Fruit fly (Drosophila melanogaster) whole organism, embryonic: ENCODE data around the gene Tep1.
A peak's percentile ranks its signal among the peaks of the same experiment; 100 is the strongest.

Source experiments
- Abd-B ChIP-seq: fragments of 200-800 bp; sonication (Bioruptor generic); optimal IDR thresholded peaks from 2 replicates; lab custom pipeline; 2018; ENCODE audit warnings: missing biosample characterization, mild to moderate bottlenecking, missing genetic modification characterization, moderate library complexity
- Atf6 ChIP-seq: fragments of 200-800 bp; sonication (Bioruptor generic); IDR thresholded peaks from 2 replicates; pipeline ENCODE4 v1.3.6; 2022; ENCODE audit warnings: missing biosample characterization, missing genetic modification characterization
- CG1024 ChIP-seq: fragments of 200-800 bp; sonication (Bioruptor generic); IDR thresholded peaks from 2 replicates; pipeline ENCODE4 v1.3.6; 2022; ENCODE audit warnings: missing biosample characterization, missing genetic modification characterization
- CG10979 ChIP-seq: fragments of 200-800 bp; sonication (Bioruptor generic); optimal IDR thresholded peaks from 2 replicates; lab custom pipeline; 2018; ENCODE audit warnings: missing biosample characterization, mild to moderate bottlenecking, missing genetic modification characterization, moderate library complexity
- CG11093 ChIP-seq: fragments of 200-800 bp; sonication (Bioruptor generic); IDR thresholded peaks from 3 replicates; pipeline ENCODE4 v1.3.6; 2022; ENCODE audit warnings: missing biosample characterization, missing genetic modification characterization
- CG12299 ChIP-seq: fragments of 200-800 bp; sonication (Bioruptor generic); optimal IDR thresholded peaks from 2 replicates; lab custom pipeline; 2018; ENCODE audit warnings: missing biosample characterization, mild to moderate bottlenecking, missing genetic modification characterization
- CG12659 ChIP-seq: fragments of 200-800 bp; sonication (Bioruptor generic); optimal IDR thresholded peaks from 3 replicates; lab custom pipeline; 2017; ENCODE audit warnings: mild to moderate bottlenecking, missing biosample characterization, missing genetic modification reagents, missing genetic modification characterization
- CG12744 ChIP-seq: fragments of 200-800 bp; sonication (Bioruptor generic); optimal IDR thresholded peaks from 2 replicates; lab custom pipeline; 2016; ENCODE audit warnings: missing biosample characterization, missing genetic modification characterization
- CG13296 ChIP-seq: fragments of 200-800 bp; sonication (Bioruptor generic); optimal IDR thresholded peaks from 3 replicates; lab custom pipeline; 2018; ENCODE audit warnings: missing biosample characterization, mild to moderate bottlenecking, missing genetic modification characterization
- CG13894 ChIP-seq: fragments of 200-800 bp; sonication (Bioruptor generic); optimal IDR thresholded peaks from 3 replicates; lab custom pipeline; 2018; ENCODE audit warnings: missing biosample characterization, mild to moderate bottlenecking, missing genetic modification characterization, moderate library complexity
- CG17829 ChIP-seq: fragments of 200-800 bp; optimal IDR thresholded peaks from 2 replicates; lab custom pipeline; 2019; ENCODE audit warnings: missing biosample characterization, mild to moderate bottlenecking, missing genetic modification characterization, moderate library complexity
- CG18011 ChIP-seq: fragments of 200-800 bp; sonication (Bioruptor generic); optimal IDR thresholded peaks from 2 replicates; lab custom pipeline; 2017; ENCODE audit warnings: missing biosample characterization, missing genetic modification characterization, mild to moderate bottlenecking, moderate library complexity, missing genotype
- CG18476 ChIP-seq: fragments of 200-800 bp; sonication (Bioruptor generic); optimal IDR thresholded peaks from 2 replicates; lab custom pipeline; 2016; ENCODE audit warnings: missing biosample characterization, mild to moderate bottlenecking, missing genetic modification characterization
- CG18764 ChIP-seq: fragments of 200-800 bp; sonication (Bioruptor generic); optimal IDR thresholded peaks from 3 replicates; lab custom pipeline; 2016; ENCODE audit warnings: missing biosample characterization, missing genetic modification characterization
- CG2129 ChIP-seq: fragments of 200-800 bp; sonication (Bioruptor generic); IDR thresholded peaks from 2 replicates; pipeline ENCODE4 v1.3.6; 2022; ENCODE audit warnings: missing biosample characterization, missing genetic modification characterization; ENCODE audit not compliant: partially characterized antibody
- CG2712 ChIP-seq: fragments of 200-800 bp; optimal IDR thresholded peaks from 3 replicates; lab custom pipeline; 2019; ENCODE audit warnings: missing biosample characterization, mild to moderate bottlenecking, missing genetic modification characterization, moderate library complexity
- CG3065 ChIP-seq: fragments of 200-800 bp; sonication (Bioruptor generic); optimal IDR thresholded peaks from 2 replicates; lab custom pipeline; 2016; ENCODE audit warnings: missing biosample characterization, missing genetic modification characterization
- CG3838 ChIP-seq: fragments of 200-800 bp; sonication (Bioruptor generic); optimal IDR thresholded peaks from 3 replicates; lab custom pipeline; 2016; ENCODE audit warnings: missing biosample characterization, missing genetic modification characterization
- CG8924 ChIP-seq: fragments of 200-800 bp; optimal IDR thresholded peaks from 3 replicates; lab custom pipeline; 2019; ENCODE audit warnings: missing biosample characterization, mild to moderate bottlenecking, missing genetic modification characterization, moderate library complexity
- Chrac-16 ChIP-seq: fragments of 200-800 bp; sonication (Bioruptor generic); optimal IDR thresholded peaks from 3 replicates; lab custom pipeline; 2016; ENCODE audit warnings: missing biosample characterization, missing genetic modification characterization
- D ChIP-seq, 2 experiments: fragments of 200-800 bp in 1 of 2; fragments of >200 bp in 1 of 2; sonication (Bioruptor generic) in 1 of 2; optimal IDR thresholded peaks; 2 replicates in 1 of 2; 3 replicates in 1 of 2; lab custom pipeline; 2017; ENCODE audit warnings: mild to moderate bottlenecking in 1 of 2, missing biosample characterization in 1 of 2, missing genetic modification characterization in 1 of 2, missing genetic modification reagents in 1 of 2
- Eip74EF ChIP-seq, 2 experiments: fragments of 200-800 bp in 1 of 2; fragments of >200 bp in 1 of 2; sonication (Bioruptor generic) in 1 of 2; optimal IDR thresholded peaks; 2 replicates each; lab custom pipeline; 2017 to 2019; ENCODE audit warnings: missing biosample characterization in 2 of 2, missing genetic modification characterization in 2 of 2, mild to moderate bottlenecking in 1 of 2, moderate library complexity in 1 of 2
- Ets65A ChIP-seq: fragments of 200-800 bp; sonication (Bioruptor generic); peaks from one replicate; lab custom pipeline; 2016; ENCODE audit warnings: missing biosample characterization, missing genetic modification characterization
- NfI ChIP-seq: fragments of 200-800 bp; sonication (Bioruptor generic); optimal IDR thresholded peaks from 3 replicates; lab custom pipeline; 2018; ENCODE audit warnings: missing biosample characterization, mild to moderate bottlenecking, missing genetic modification characterization, moderate library complexity
- Oaz ChIP-seq: fragments of 200-800 bp; sonication (Bioruptor generic); IDR thresholded peaks from 2 replicates; pipeline ENCODE4 v1.3.6; 2022; ENCODE audit warnings: missing biosample characterization, missing genetic modification characterization
- Optix ChIP-seq: fragments of 200-800 bp; sonication (Bioruptor generic); IDR thresholded peaks from 3 replicates; pipeline ENCODE4 v1.3.6; 2022; ENCODE audit warnings: missing biosample characterization, missing genetic modification characterization
- Pdp1 ChIP-seq, 2 experiments: fragments of 200-800 bp; sonication (Bioruptor generic); optimal IDR thresholded peaks; 3 replicates each; lab custom pipeline; 2016; ENCODE audit warnings: missing biosample characterization in 2 of 2, missing genetic modification characterization in 2 of 2, mild to moderate bottlenecking in 1 of 2, moderate library complexity in 1 of 2
- Poxn ChIP-seq: fragments of 200-800 bp; sonication (Bioruptor generic); IDR thresholded peaks from 2 replicates; pipeline ENCODE4 v1.3.6; 2022; ENCODE audit warnings: missing biosample characterization, missing genetic modification characterization
- Ssrp ChIP-seq: fragments of 200-800 bp; sonication (Bioruptor generic); optimal IDR thresholded peaks from 2 replicates; lab custom pipeline; 2018; ENCODE audit warnings: missing biosample characterization, mild to moderate bottlenecking, missing genetic modification characterization, moderate library complexity
- al ChIP-seq: fragments of 200-800 bp; sonication (Bioruptor generic); IDR thresholded peaks from 2 replicates; pipeline ENCODE4 v1.3.6; 2022; ENCODE audit warnings: missing biosample characterization, missing genetic modification characterization
- caup ChIP-seq: fragments of 200-800 bp; sonication (Bioruptor generic); optimal IDR thresholded peaks from 3 replicates; lab custom pipeline; 2017; ENCODE audit warnings: missing biosample characterization, mild to moderate bottlenecking, missing genetic modification characterization, moderate library complexity; ENCODE audit not compliant: severe bottlenecking
- chn ChIP-seq: fragments of 200-800 bp; sonication (Bioruptor generic); optimal IDR thresholded peaks from 2 replicates; lab custom pipeline; 2016; ENCODE audit warnings: missing biosample characterization, missing genetic modification characterization
- ci ChIP-seq: fragments of 200-800 bp; sonication (Bioruptor generic); IDR thresholded peaks from 3 replicates; pipeline ENCODE4 v1.3.6; 2022; ENCODE audit warnings: missing biosample characterization, missing genetic modification characterization
- croc ChIP-seq: fragments of 200-800 bp; sonication (Bioruptor generic); conservative IDR thresholded peaks from 3 replicates; pipeline ENCODE4 v1.3.6; 2022; ENCODE audit warnings: missing biosample characterization, missing genetic modification characterization
- ftz-f1 ChIP-seq: fragments of 200-800 bp; sonication (Bioruptor generic); optimal IDR thresholded peaks from 2 replicates; lab custom pipeline; 2016; ENCODE audit warnings: missing biosample characterization, missing genetic modification characterization
- gcm2 ChIP-seq: fragments of 200-800 bp; sonication (Bioruptor generic); optimal IDR thresholded peaks from 2 replicates; lab custom pipeline; 2016; ENCODE audit warnings: missing biosample characterization, missing genetic modification characterization
- gfzf ChIP-seq: fragments of 200-800 bp; sonication (Bioruptor generic); optimal IDR thresholded peaks from 2 replicates; lab custom pipeline; 2016; ENCODE audit warnings: missing biosample characterization, mild to moderate bottlenecking, missing genetic modification characterization, moderate library complexity
- grn ChIP-seq: fragments of 200-800 bp; sonication (Bioruptor generic); optimal IDR thresholded peaks from 3 replicates; lab custom pipeline; 2017; ENCODE audit warnings: missing biosample characterization, missing genetic modification characterization
- gsb-n ChIP-seq: fragments of 200-800 bp; sonication (Bioruptor generic); optimal IDR thresholded peaks from 3 replicates; lab custom pipeline; 2018; ENCODE audit warnings: missing biosample characterization, mild to moderate bottlenecking, missing genetic modification characterization
- hb ChIP-seq: fragments of 200-800 bp; sonication (Bioruptor generic); IDR thresholded peaks from 3 replicates; pipeline ENCODE4 v1.3.6; 2022; ENCODE audit warnings: missing biosample characterization, missing genetic modification characterization; ENCODE audit not compliant: partially characterized antibody
- jing ChIP-seq: fragments of 200-800 bp; sonication (Bioruptor generic); optimal IDR thresholded peaks from 2 replicates; lab custom pipeline; 2018; ENCODE audit warnings: missing biosample characterization, mild to moderate bottlenecking, missing genetic modification characterization
- klu ChIP-seq: fragments of 200-800 bp; sonication (Bioruptor generic); IDR thresholded peaks from 2 replicates; pipeline ENCODE4 v1.3.6; 2022; ENCODE audit warnings: missing biosample characterization, missing genetic modification characterization
- nmo ChIP-seq: fragments of 200-800 bp; sonication (Bioruptor generic); optimal IDR thresholded peaks from 2 replicates; lab custom pipeline; 2018; ENCODE audit warnings: missing biosample characterization, mild to moderate bottlenecking, missing genetic modification characterization, moderate library complexity
- nom ChIP-seq: fragments of 200-800 bp; sonication (Bioruptor generic); optimal IDR thresholded peaks from 2 replicates; lab custom pipeline; 2017; ENCODE audit warnings: missing biosample characterization, missing genetic modification characterization, mild to moderate bottlenecking, moderate library complexity, missing genetic modification reagents
- pan ChIP-seq, 4 experiments: fragments of >200 bp in 3 of 4; fragments of 200-800 bp in 1 of 4; sonication (Bioruptor generic) in 1 of 4; optimal IDR thresholded peaks in 3 of 4; IDR thresholded peaks in 1 of 4; 2 replicates each; pipeline versions ENCODE4 v1.3.6 to Lab custom; 2017 to 2022; ENCODE audit warnings: missing biosample characterization in 2 of 4, missing genetic modification characterization in 2 of 4, mixed read lengths in 1 of 4
- sd ChIP-seq: fragments of 200-800 bp; sonication (Bioruptor generic); optimal IDR thresholded peaks from 3 replicates; lab custom pipeline; 2018; ENCODE audit warnings: missing biosample characterization, mild to moderate bottlenecking, missing genetic modification characterization, moderate library complexity
- vvl ChIP-seq: fragments of 200-800 bp; sonication (Bioruptor generic); IDR thresholded peaks from 2 replicates; pipeline ENCODE4 v1.3.6; 2022; ENCODE audit warnings: missing biosample characterization, missing genetic modification characterization

Gene Tep1

dm6 chr2L:15912008-15912900 is 18.6 kb upstream of the Tep1 start (continued):
- peak; percentile 85 for TF ChIP-seq jing (GFP tag; lab: Kevin White, UChicago)
- TF ChIP-seq Ets65A (GFP tag; lab: Kevin White, UChicago), result no peak
- TF ChIP-seq gfzf (GFP tag; lab: Kevin White, UChicago), result no peak
- TF ChIP-seq CG3065 (GFP tag; lab: Kevin White, UChicago), result peak; percentile 88
- peak; percentile 96 for TF ChIP-seq Abd-B (GFP tag; lab: Kevin White, UChicago)
- peak; percentile 99 for TF ChIP-seq ftz-f1
- peak; percentile 92 for TF ChIP-seq Atf6
- peak; percentile 78; the same call in 2 of the 3 replicates for TF ChIP-seq CG11093 (GFP tag; lab: Robert Waterston, UW)
- TF ChIP-seq CG12299 (tag; lab: Kevin White, UChicago), result peak; percentile 95
- TF ChIP-seq CG12744 (GFP tag; lab: Kevin White, UChicago), result no peak
- TF ChIP-seq pan (optimal IDR thresholded peaks at IDR 0.05; lab: Kevin White, UChicago), result no peak
- peak in 1 of 2 experiments; percentile 93 for TF ChIP-seq pan (GFP tag; optimal IDR thresholded peaks at IDR 0.05 in 1 of 2, IDR thresholded peaks at IDR 0.05 in 1 of 2)
- peak; percentile 32; the same call in 1 of the 2 replicates for TF ChIP-seq CG1024 (GFP tag; lab: Robert Waterston, UW)
- TF ChIP-seq caup (GFP tag; lab: Kevin White, UChicago), result peak; percentile 82
- peak; percentile 76 for TF ChIP-seq sd
- TF ChIP-seq Chrac-16 (GFP tag; lab: Kevin White, UChicago), result peak; percentile 84
- TF ChIP-seq chn, result peak; percentile 36
- peak; percentile 90 for TF ChIP-seq al (GFP tag; lab: Robert Waterston, UW)
- peak; percentile 98 for TF ChIP-seq CG12659 (GFP tag; lab: Kevin White, UChicago)
- peak; percentile 92 for TF ChIP-seq CG10979 (tag; lab: Kevin White, UChicago)
- TF ChIP-seq CG2712 (tag; lab: Kevin White, UChicago), result peak; percentile 96
- TF ChIP-seq CG18011 (GFP tag; lab: Kevin White, UChicago), result peak; percentile 60
- peak; percentile 64 for TF ChIP-seq CG18476
- no peak for TF ChIP-seq grn (GFP tag; lab: Kevin White, UChicago)
- peak; percentile 72 for TF ChIP-seq Poxn (GFP tag; lab: Robert Waterston, UW)
- TF ChIP-seq CG2129 (GFP tag; lab: Robert Waterston, UW), result no peak
- peak; percentile 96 for TF ChIP-seq CG13296 (GFP tag; lab: Kevin White, UChicago)
- no peak for TF ChIP-seq hb (GFP tag; lab: Robert Waterston, UW)
- peak; percentile 60 for TF ChIP-seq CG13894 (tag; lab: Kevin White, UChicago)
- TF ChIP-seq CG17829 (tag; lab: Kevin White, UChicago), result peak; percentile 90
- TF ChIP-seq croc (GFP tag; lab: Robert Waterston, UW), result peak; percentile 84
- TF ChIP-seq, all 482 proteins: peak for 352

- TF ChIP-seq nmo (no peak), ci (GFP tag; lab: Robert Waterston, UW) (no peak), vvl (GFP tag; lab: Robert Waterston, UW) (no peak), Pdp1 (GFP tag; optimal IDR thresholded peaks at IDR 0.05; lab: Kevin White, UChicago) (no peak), D (optimal IDR thresholded peaks at IDR 0.05; lab: Kevin White, UChicago) (no peak), D (GFP tag; optimal IDR thresholded peaks at IDR 0.05; lab: Kevin White, UChicago) (no peak), nom (GFP tag; lab: Kevin White, UChicago) (peak; percentile 3), CG18764 (no peak), Eip74EF (GFP tag; optimal IDR thresholded peaks at IDR 0.05; lab: Kevin White, UChicago) (no peak), CG3838 (no peak), Optix (GFP tag; lab: Robert Waterston, UW) (no peak), Oaz (GFP tag; lab: Robert Waterston, UW) (no peak), gsb-n (tag; lab: Kevin White, UChicago) (no peak), Ssrp (tag; lab: Kevin White, UChicago) (no peak), NfI (GFP tag; lab: Kevin White, UChicago) (no peak), klu (no peak), gcm2 (GFP tag; lab: Kevin White, UChicago) (no peak), CG8924 (no peak)
These were observed 18.0 kb upstream of the Tep1 start for dm6 chr2L:15911591-15912007.
